Worm (Caenorhabditis elegans) whole organism, young adult: Measurements from ENCODE around the gene ZK430.5.
A peak's percentile ranks its signal among the peaks of the same experiment; 100 is the strongest.

Experiments used
- B0019.2 ChIP-seq: fragments of 200-800 bp; sonication (Bioruptor generic); conservative IDR thresholded peaks from 2 replicates; pipeline ENCODE4 v1.3.6; 2022; ENCODE audit warnings: missing genetic modification reagents, missing genetic modification characterization, missing compliant biosample characterization
- B0035.1 ChIP-seq: sonication (generic microtip); optimal IDR thresholded peaks from 2 replicates; lab custom pipeline; 2016; ENCODE audit warnings: missing genetic modification characterization, mild to moderate bottlenecking, missing compliant biosample characterization, missing genotype, missing genetic modification reagents
- B0336.3 ChIP-seq: fragments of 200-800 bp; sonication (Bioruptor generic); IDR thresholded peaks from 2 replicates; pipeline ENCODE4 v1.3.6; 2022; ENCODE audit warnings: missing genetic modification characterization, missing compliant biosample characterization
- C06A6.2 ChIP-seq: fragments of 200-800 bp; sonication (Bioruptor generic); conservative IDR thresholded peaks from 2 replicates; pipeline ENCODE4 v1.3.6; 2022; ENCODE audit warnings: missing genetic modification characterization, missing compliant biosample characterization
- K11D2.4 ChIP-seq: fragments of 200-800 bp; sonication (Bioruptor generic); IDR thresholded peaks from 2 replicates; pipeline ENCODE4 v1.3.6; 2022; ENCODE audit warnings: missing genetic modification reagents, missing genetic modification characterization, missing compliant biosample characterization
- T07F8.4 ChIP-seq: sonication (generic microtip); optimal IDR thresholded peaks from 2 replicates; lab custom pipeline; 2016; ENCODE audit warnings: mild to moderate bottlenecking, missing genetic modification characterization, moderate library complexity, missing compliant biosample characterization
- Y95B8A.8 ChIP-seq: fragments of 200-800 bp; sonication (Bioruptor generic); IDR thresholded peaks from 2 replicates; pipeline ENCODE4 v1.3.6; 2022; ENCODE audit warnings: missing genetic modification reagents, missing genetic modification characterization, missing compliant biosample characterization
- akir-1 ChIP-seq: fragments of 200-800 bp; sonication (Bioruptor generic); optimal IDR thresholded peaks from 2 replicates; lab custom pipeline; 2018; ENCODE audit warnings: mild to moderate bottlenecking, missing genetic modification characterization, moderate library complexity, missing compliant biosample characterization
- aptf-2 ChIP-seq: fragments of 200-800 bp; sonication (Bioruptor generic); conservative IDR thresholded peaks from 2 replicates; pipeline ENCODE4 v1.3.6; 2022; ENCODE audit warnings: missing genetic modification reagents, missing genetic modification characterization, missing compliant biosample characterization
- attf-5 ChIP-seq: fragments of 200-800 bp; sonication (Bioruptor generic); optimal IDR thresholded peaks from 2 replicates; lab custom pipeline; 2018; ENCODE audit warnings: mild to moderate bottlenecking, missing genetic modification characterization, missing compliant biosample characterization
- cebp-2 ChIP-seq: fragments of 200-800 bp; sonication (Bioruptor generic); IDR thresholded peaks from 2 replicates; pipeline ENCODE4 v1.3.6; 2022; ENCODE audit warnings: missing genetic modification characterization, missing compliant biosample characterization
- ceh-27 ChIP-seq: fragments of 200-800 bp; sonication (Bioruptor generic); optimal IDR thresholded peaks from 2 replicates; lab custom pipeline; 2018; ENCODE audit warnings: mild to moderate bottlenecking, missing genetic modification characterization, moderate library complexity, missing compliant biosample characterization
- ceh-40 ChIP-seq: fragments of 200-800 bp; sonication (Bioruptor generic); IDR thresholded peaks from 2 replicates; pipeline ENCODE4 v1.3.6; 2022; ENCODE audit warnings: missing genetic modification characterization, missing compliant biosample characterization
- ceh-58 ChIP-seq: fragments of 200-800 bp; sonication (Bioruptor generic); IDR thresholded peaks from 2 replicates; pipeline ENCODE4 v1.3.6; 2022; ENCODE audit warnings: missing genetic modification characterization, missing compliant biosample characterization
- ceh-79 ChIP-seq: sonication (generic microtip); optimal IDR thresholded peaks from 2 replicates; lab custom pipeline; 2017; ENCODE audit warnings: mild to moderate bottlenecking, missing genetic modification characterization, missing compliant biosample characterization
- egl-18 ChIP-seq: fragments of 200-800 bp; sonication (Bioruptor generic); IDR thresholded peaks from 2 replicates; pipeline ENCODE4 v1.3.6; 2022; ENCODE audit warnings: missing genetic modification reagents, missing genetic modification characterization, missing compliant biosample characterization
- egrh-3 ChIP-seq: fragments of 200-800 bp; sonication (Bioruptor generic); IDR thresholded peaks from 2 replicates; pipeline ENCODE4 v1.3.6; 2022; ENCODE audit warnings: missing genetic modification reagents, missing genetic modification characterization, missing compliant biosample characterization
- gei-17 ChIP-seq: fragments of 200-800 bp; sonication (Bioruptor generic); optimal IDR thresholded peaks from 2 replicates; lab custom pipeline; 2018; ENCODE audit warnings: mild to moderate bottlenecking, missing genetic modification characterization, missing compliant biosample characterization
- hlh-12 ChIP-seq: sonication (generic microtip); optimal IDR thresholded peaks from 2 replicates; lab custom pipeline; 2016; ENCODE audit warnings: missing genetic modification characterization, missing compliant biosample characterization
- let-526 ChIP-seq: fragments of 200-800 bp; sonication (Bioruptor generic); IDR thresholded peaks from 2 replicates; pipeline ENCODE4 v1.3.6; 2022; ENCODE audit warnings: missing genetic modification reagents, missing genetic modification characterization, missing compliant biosample characterization
- let-607 ChIP-seq, 2 experiments: fragments of 200-800 bp in 1 of 2; sonication (Bioruptor generic) in 1 of 2; sonication (generic microtip) in 1 of 2; optimal IDR thresholded peaks; 2 replicates each; lab custom pipeline; 2016 to 2018; ENCODE audit warnings: mild to moderate bottlenecking in 2 of 2, missing compliant biosample characterization in 2 of 2, missing genetic modification characterization in 2 of 2, moderate library complexity in 2 of 2, missing genotype in 1 of 2
- lin-35 ChIP-seq, 3 experiments: fragments of 150-350 bp in 2 of 3; sonication (generic microtip) in 1 of 3; optimal IDR thresholded peaks; 2 replicates each; lab custom pipeline; 2014 to 2018; ENCODE audit warnings: missing biosample characterization in 3 of 3, missing genetic modification characterization in 3 of 3, missing genetic modification reagents in 3 of 3
- lin-40 ChIP-seq: sonication (generic microtip); optimal IDR thresholded peaks from 2 replicates; lab custom pipeline; 2016; ENCODE audit warnings: missing genetic modification characterization, mild to moderate bottlenecking, missing compliant biosample characterization, missing genotype, missing genetic modification reagents
- lsl-1 ChIP-seq: fragments of 200-800 bp; sonication (Bioruptor generic); optimal IDR thresholded peaks from 2 replicates; lab custom pipeline; 2018; ENCODE audit warnings: mild to moderate bottlenecking, missing genetic modification characterization, moderate library complexity, missing compliant biosample characterization
- madf-6 ChIP-seq: fragments of 200-800 bp; sonication (Bioruptor generic); IDR thresholded peaks from 2 replicates; pipeline ENCODE4 v1.3.6; 2022; ENCODE audit warnings: missing genetic modification reagents, missing genetic modification characterization, missing compliant biosample characterization
- madf-8 ChIP-seq: fragments of 200-800 bp; sonication (Bioruptor generic); conservative IDR thresholded peaks from 2 replicates; pipeline ENCODE4 v1.3.6; 2022; ENCODE audit warnings: missing genetic modification reagents, missing genetic modification characterization, missing compliant biosample characterization
- nfyb-1 ChIP-seq: fragments of 200-800 bp; sonication (Bioruptor generic); IDR thresholded peaks from 2 replicates; pipeline ENCODE4 v1.3.6; 2022; ENCODE audit warnings: missing genetic modification reagents, missing genetic modification characterization, missing compliant biosample characterization
- rec-8 ChIP-seq, 2 experiments: sonication (generic microtip); optimal IDR thresholded peaks; 2 replicates each; lab custom pipeline; 2016; ENCODE audit warnings: mild to moderate bottlenecking in 2 of 2, missing genetic modification characterization in 2 of 2, missing genetic modification reagents in 2 of 2, missing genotype in 2 of 2, missing biosample characterization in 1 of 2, missing compliant biosample characterization in 1 of 2, moderate library complexity in 1 of 2
- repo-1 ChIP-seq: sonication (generic microtip); optimal IDR thresholded peaks from 2 replicates; lab custom pipeline; 2017; ENCODE audit warnings: mild to moderate bottlenecking, missing genetic modification characterization, missing compliant biosample characterization
- snpc-4 ChIP-seq, 5 experiments: fragments of 150-350 bp in 1 of 5; sonication (generic microtip) in 4 of 5; optimal IDR thresholded peaks; 2 replicates each; lab custom pipeline; 2014 to 2018; ENCODE audit warnings: missing genetic modification characterization in 5 of 5, missing biosample characterization in 3 of 5, antibody characterized with exemption in 2 of 5, mild to moderate bottlenecking in 2 of 5, missing compliant biosample characterization in 2 of 5, missing genotype in 2 of 5, moderate library complexity in 2 of 5, missing genetic modification reagents in 1 of 5
- somi-1 ChIP-seq: fragments of 200-800 bp; sonication (Bioruptor generic); optimal IDR thresholded peaks from 2 replicates; lab custom pipeline; 2018; ENCODE audit warnings: mild to moderate bottlenecking, missing genetic modification characterization, missing compliant biosample characterization
- tlf-1 ChIP-seq: fragments of 200-800 bp; sonication (Bioruptor generic); optimal IDR thresholded peaks from 2 replicates; lab custom pipeline; 2018; ENCODE audit warnings: mild to moderate bottlenecking, missing genetic modification characterization, missing compliant biosample characterization
- zfh-2 ChIP-seq: fragments of 200-800 bp; sonication (Bioruptor generic); conservative IDR thresholded peaks from 2 replicates; pipeline ENCODE4 v1.3.6; 2022; ENCODE audit warnings: missing genetic modification reagents, missing genetic modification characterization, missing compliant biosample characterization
- ztf-18 ChIP-seq: sonication (generic microtip); optimal IDR thresholded peaks from 2 replicates; lab custom pipeline; 2016; ENCODE audit warnings: missing genotype, mild to moderate bottlenecking, missing genetic modification characterization, missing compliant biosample characterization
- ztf-25 ChIP-seq: fragments of 200-800 bp; sonication (Bioruptor generic); IDR thresholded peaks from 2 replicates; pipeline ENCODE4 v1.3.6; 2022; ENCODE audit warnings: missing genetic modification reagents, missing genetic modification characterization, missing compliant biosample characterization
- ztf-6 ChIP-seq: fragments of 200-800 bp; sonication (Bioruptor generic); IDR thresholded peaks from 2 replicates; pipeline ENCODE4 v1.3.6; 2022; ENCODE audit warnings: missing genetic modification reagents, missing genetic modification characterization, missing compliant biosample characterization

Gene ZK430.5

DNA sequence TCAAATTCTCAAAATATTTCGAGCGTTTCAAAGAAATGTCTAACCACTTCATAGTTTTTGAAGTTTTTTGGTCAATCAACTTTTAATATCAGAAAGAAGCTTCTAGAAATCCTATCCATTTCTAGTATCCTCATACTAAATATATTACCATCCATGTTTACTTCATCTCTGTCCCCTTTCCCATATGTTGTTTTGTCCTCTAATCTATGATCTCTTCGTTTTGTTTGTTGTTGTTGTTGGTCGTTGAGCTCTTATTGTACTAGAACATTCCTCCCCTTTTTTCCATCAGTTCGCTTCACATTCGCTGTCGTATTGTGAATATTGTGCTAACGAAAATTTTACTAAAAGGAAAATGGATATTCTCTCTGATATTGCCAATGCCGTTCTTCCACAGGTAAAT, 11.9 kb downstream of the ZK430.5 start, which contains the start of gene sod-5:
Gene sod-5 (plus strand): TSS at position 301 of the 400 bp plus-strand sequence.
- TF ChIP-seq let-526 (no peak), B0019.2 (GFP tag; lab: Robert Waterston, UW) (no peak), lsl-1 (GFP tag; lab: Kevin White, UChicago) (no peak), B0336.3 (no peak), somi-1 (GFP tag; lab: Kevin White, UChicago) (no peak), B0035.1 (tag; lab: Kevin White, UChicago) (no peak), repo-1 (tag; lab: Kevin White, UChicago) (no peak), ceh-27 (no peak), C06A6.2 (GFP tag; lab: Robert Waterston, UW) (no peak), lin-40 (tag; lab: Kevin White, UChicago) (no peak), ztf-6 (GFP tag; lab: Robert Waterston, UW) (no peak), T07F8.4 (tag; lab: Kevin White, UChicago) (no peak), ceh-58 (no peak), egrh-3 (GFP tag; lab: Robert Waterston, UW) (no peak), egl-18 (GFP tag; lab: Robert Waterston, UW) (no peak), let-607 (tag; optimal IDR thresholded peaks at IDR 0.05; lab: Kevin White, UChicago) (no peak), snpc-4 (GFP tag; optimal IDR thresholded peaks at IDR 0.05; lab: Kevin White, UChicago) (no peak), snpc-4 (tag; optimal IDR thresholded peaks at IDR 0.05; lab: Kevin White, UChicago) (no peak), akir-1 (GFP tag; lab: Kevin White, UChicago) (no peak), gei-17 (GFP tag; lab: Kevin White, UChicago) (no peak), hlh-12 (tag; lab: Kevin White, UChicago) (no peak)

DNA sequence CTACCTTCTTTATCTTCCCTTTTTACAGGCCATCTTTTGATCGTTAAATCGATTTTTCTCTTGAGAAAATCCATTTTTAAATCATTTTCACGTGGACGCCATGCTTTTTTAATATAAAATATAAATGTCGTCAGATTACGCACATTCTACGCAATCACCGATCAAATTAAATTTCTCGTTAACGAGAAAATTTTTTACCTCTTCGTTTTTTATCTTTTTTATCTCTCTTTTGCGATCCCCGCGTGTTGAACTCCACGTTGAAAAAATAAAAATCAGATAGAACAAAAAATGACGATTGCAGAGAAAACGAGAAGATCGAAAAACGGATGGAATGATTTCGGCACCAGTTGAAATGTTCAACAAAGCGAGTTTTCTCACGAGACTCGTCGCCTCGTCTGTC, 14.5 kb downstream of the ZK430.5 start, which contains the start of gene bpnt-1:
Gene bpnt-1 (plus strand): TSS at position 301 of the 400 bp plus-strand sequence.
- TF ChIP-seq ceh-40 (GFP tag; lab: Robert Waterston, UW) (no peak), Y95B8A.8 (GFP tag; lab: Robert Waterston, UW) (0 out of 2 replicates have a peak, but pooled peaks have one; percentile 28), aptf-2 (no peak), K11D2.4 (GFP tag; lab: Robert Waterston, UW) (no peak)

DNA sequence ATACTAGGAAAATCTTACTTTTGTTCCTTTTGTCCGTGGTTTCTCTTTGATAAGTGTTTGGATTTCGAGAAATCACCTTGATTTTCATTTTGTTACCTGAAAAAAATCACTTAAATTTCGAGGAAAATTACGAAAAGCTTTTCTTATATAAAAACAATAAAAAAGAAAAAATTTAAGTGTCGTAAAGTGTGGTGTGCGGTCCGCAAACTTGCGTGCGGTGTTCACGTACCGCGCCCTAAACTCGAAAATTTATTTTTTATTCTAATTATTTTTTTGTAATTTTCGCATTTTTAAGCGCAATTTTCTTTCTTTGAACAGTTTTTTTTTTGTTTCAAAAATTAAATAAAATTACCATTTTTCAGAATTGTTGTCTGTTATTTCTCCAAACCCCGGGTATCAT, 19.3 kb downstream of the ZK430.5 start, which contains the start of the genes dcaf-13 and toe-1:
Gene dcaf-13 (minus strand): TSS at position 96 of the 400 bp plus-strand sequence.
Gene toe-1 (plus strand): TSS at position 361 of the 400 bp plus-strand sequence.
- TF ChIP-seq B0035.1 (tag; lab: Kevin White, UChicago) (no peak), madf-6 (peak; percentile 46; the same call in 1 of the 2 replicates), ztf-18 (tag; lab: Kevin White, UChicago) (no peak), lsl-1 (GFP tag; lab: Kevin White, UChicago) (peak; percentile 5), ztf-25 (GFP tag; lab: Robert Waterston, UW) (no peak)

DNA sequence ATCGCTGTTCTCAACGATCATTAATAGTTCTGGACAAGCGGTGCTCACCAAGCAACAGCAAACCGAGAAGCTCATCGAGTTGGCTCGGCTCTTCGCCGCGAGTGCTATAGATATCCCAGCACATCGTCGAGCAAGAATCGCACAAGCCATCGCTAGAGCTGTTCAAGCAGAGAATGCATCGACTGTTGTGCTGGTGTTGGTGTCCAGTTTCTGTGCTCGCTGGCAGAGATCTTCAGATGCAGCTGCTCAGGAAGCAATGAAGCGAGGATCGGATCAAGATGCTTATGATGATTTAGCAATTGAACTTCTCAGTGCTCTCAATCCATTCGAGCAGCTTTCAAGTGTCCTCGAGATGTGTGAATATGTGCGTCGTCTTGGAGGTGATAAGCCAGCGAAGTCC, 22.7 kb downstream of the ZK430.5 start:
- 0 out of 2 replicates have a peak, but pooled peaks have one; percentile 11 for TF ChIP-seq madf-8 (GFP tag; lab: Robert Waterston, UW)
- no peak for TF ChIP-seq nfyb-1 (GFP tag; lab: Robert Waterston, UW)
- no peak for TF ChIP-seq tlf-1 (GFP tag; lab: Kevin White, UChicago)
- no peak for TF ChIP-seq rec-8 (tag; optimal IDR thresholded peaks at IDR 0.05; lab: Kevin White, UChicago)
- 0 out of 2 replicates have a peak, but pooled peaks have one; percentile 36 for TF ChIP-seq cebp-2 (GFP tag; lab: Robert Waterston, UW)
- no peak for TF ChIP-seq attf-5
- 0 out of 2 replicates have a peak, but pooled peaks have one; percentile 35 for TF ChIP-seq zfh-2
- TF ChIP-seq ceh-79 (tag; lab: Kevin White, UChicago) = no peak
- no peak for TF ChIP-seq lin-35 (GFP tag; optimal IDR thresholded peaks at IDR 0.05; lab: Kevin White, UChicago)
- TF ChIP-seq gei-17 (GFP tag; lab: Kevin White, UChicago) = no peak
